Fruit fly (Drosophila melanogaster): ENCODE data around the gene CG4558.
A peak's percentile ranks its signal among the peaks of the same experiment; 100 is the strongest.

CG4558 gene

DNA sequence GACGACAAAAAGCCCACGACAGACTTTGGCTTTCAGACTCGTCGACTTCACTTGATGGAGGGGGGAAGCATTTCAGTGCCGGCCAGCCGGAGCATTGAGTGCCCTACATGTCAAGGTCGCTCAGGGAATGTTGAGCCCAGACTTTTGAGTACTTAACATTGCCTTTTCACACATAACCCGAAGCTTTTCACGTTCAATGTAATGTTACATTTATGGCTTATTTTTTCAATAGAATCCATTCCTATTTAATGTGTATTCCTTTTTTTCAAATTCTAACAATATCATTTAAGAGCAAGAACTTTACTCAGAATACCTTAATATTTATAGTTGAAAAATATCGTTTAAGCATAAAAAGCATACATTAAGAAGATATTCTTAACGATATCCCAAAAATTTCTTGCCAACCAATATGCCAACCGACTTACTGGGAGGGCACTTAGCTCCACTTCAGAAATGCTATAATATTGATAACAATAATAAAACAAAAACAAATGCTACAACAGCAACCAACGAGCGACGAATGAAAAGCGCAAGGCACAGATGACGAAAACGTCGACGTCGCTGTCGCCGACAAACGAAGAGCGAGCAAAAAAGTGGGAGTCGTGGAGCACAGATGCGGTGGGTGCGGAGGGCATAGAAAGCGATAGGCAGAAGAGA is 10.3 kb downstream of the CG4558 start (continued):
- no peak for TF ChIP-seq Gsc (GFP tag; IDR thresholded peaks at IDR 0.05)
- TF ChIP-seq nom (GFP tag; optimal IDR thresholded peaks at IDR 0.05), result peak; percentile 44
- TF ChIP-seq crol (GFP tag; IDR thresholded peaks at IDR 0.05), result peak; percentile 97
- TF ChIP-seq CG4854 (GFP tag; optimal IDR thresholded peaks at IDR 0.05), result peak; percentile 61
- TF ChIP-seq trh (GFP tag; optimal IDR thresholded peaks at IDR 0.05), result no peak
- TF ChIP-seq Ets65A (GFP tag), result peak; percentile 98
- peak; percentile 23 for TF ChIP-seq CG1233 (GFP tag; optimal IDR thresholded peaks at IDR 0.05)
- peak; percentile 71 for TF ChIP-seq emc (GFP tag; optimal IDR thresholded peaks at IDR 0.05)
- TF ChIP-seq H15 (GFP tag; IDR thresholded peaks at IDR 0.05), result peak; percentile 69; the same call in 2 of the 3 replicates
- peak; percentile 69 for TF ChIP-seq Fer3 (tag; optimal IDR thresholded peaks at IDR 0.05)
- TF ChIP-seq dysf (GFP tag; IDR thresholded peaks at IDR 0.05), result peak; percentile 84
- TF ChIP-seq caup (GFP tag; optimal IDR thresholded peaks at IDR 0.05; ENCODE audit: severe bottlenecking), result peak; percentile 73
- peak; percentile 43 for TF ChIP-seq sima (GFP tag; optimal IDR thresholded peaks at IDR 0.05)
- TF ChIP-seq sisA (GFP tag; IDR thresholded peaks at IDR 0.05), result peak; percentile 85
- TF ChIP-seq Doc3 (GFP tag; IDR thresholded peaks at IDR 0.05; ENCODE audit: partially characterized antibody), result no peak
- TF ChIP-seq ci (GFP tag; IDR thresholded peaks at IDR 0.05), result peak; percentile 31; the same call in 1 of the 3 replicates
- TF ChIP-seq CG17361 (GFP tag; IDR thresholded peaks at IDR 0.05), result peak; percentile 96
- TF ChIP-seq NfI (GFP tag; optimal IDR thresholded peaks at IDR 0.05), result no peak
- TF ChIP-seq gfzf (GFP tag; optimal IDR thresholded peaks at IDR 0.05), result no peak
- peak; percentile 56; the same call in 1 of the 2 replicates for TF ChIP-seq ranshi (GFP tag; IDR thresholded peaks at IDR 0.05)
- TF ChIP-seq CG15601 (tag; optimal IDR thresholded peaks at IDR 0.05), result peak; percentile 30
- peak; percentile 7 for TF ChIP-seq Neu2 (GFP tag; optimal IDR thresholded peaks at IDR 0.05; ENCODE audit: borderline replicate concordance)
- TF ChIP-seq eyg (GFP tag; optimal IDR thresholded peaks at IDR 0.05), result no peak
- peak; percentile 74 for TF ChIP-seq Oli (tag; optimal IDR thresholded peaks at IDR 0.05)
- no peak for TF ChIP-seq CG1832 (GFP tag; optimal IDR thresholded peaks at IDR 0.05)
- TF ChIP-seq Hand (GFP tag; optimal IDR thresholded peaks at IDR 0.05), result no peak
- peak; percentile 46; the same call in 1 of the 2 replicates for TF ChIP-seq toy (GFP tag; IDR thresholded peaks at IDR 0.05)
- TF ChIP-seq Six4 (GFP tag; optimal IDR thresholded peaks at IDR 0.05), result peak; percentile 70
- TF ChIP-seq CG42726 (GFP tag; IDR thresholded peaks at IDR 0.05; ENCODE audit: partially characterized antibody), result no peak
- peak; percentile 70 for TF ChIP-seq CG10654 (GFP tag; optimal IDR thresholded peaks at IDR 0.05)
- peak; percentile 93 for TF ChIP-seq Sox100B (GFP tag; optimal IDR thresholded peaks at IDR 0.05)
- peak; percentile 91 for TF ChIP-seq CG4424 (GFP tag; optimal IDR thresholded peaks at IDR 0.05)
- TF ChIP-seq zfh1 (GFP tag; IDR thresholded peaks at IDR 0.05), result peak; percentile 60
- TF ChIP-seq CG30020 (tag; optimal IDR thresholded peaks at IDR 0.05), result peak; percentile 56
- TF ChIP-seq CG8388 (GFP tag; optimal IDR thresholded peaks at IDR 0.05), result peak; percentile 77
- TF ChIP-seq Ptx1 (GFP tag; IDR thresholded peaks at IDR 0.05), result peak; percentile 84
- peak; percentile 33 for TF ChIP-seq Usf (GFP tag; optimal IDR thresholded peaks at IDR 0.05)
- TF ChIP-seq CG17802 (tag; optimal IDR thresholded peaks at IDR 0.05), result no peak
- no peak for TF ChIP-seq CG15479 (GFP tag; optimal IDR thresholded peaks at IDR 0.05)
- no peak for TF ChIP-seq YL-1 (GFP tag; optimal IDR thresholded peaks at IDR 0.05)
- no peak for TF ChIP-seq pb (GFP tag; optimal IDR thresholded peaks at IDR 0.05)
- peak; percentile 64 for TF ChIP-seq CG5180 (GFP tag; optimal IDR thresholded peaks at IDR 0.05)
- TF ChIP-seq Scr (GFP tag; IDR thresholded peaks at IDR 0.05; ENCODE audit: partially characterized antibody), result no peak
- peak; percentile 84 for TF ChIP-seq lab (GFP tag; optimal IDR thresholded peaks at IDR 0.05)
- peak; percentile 25 for TF ChIP-seq lbe (GFP tag; optimal IDR thresholded peaks at IDR 0.05)
- peak; percentile 72 for TF ChIP-seq gem (tag; optimal IDR thresholded peaks at IDR 0.05)
- no peak for TF ChIP-seq wdn (GFP tag; IDR thresholded peaks at IDR 0.05)
- TF ChIP-seq fd64A (GFP tag; optimal IDR thresholded peaks at IDR 0.05), result no peak
- TF ChIP-seq Awh (GFP tag; IDR thresholded peaks at IDR 0.05), result peak; percentile 73

Measured in whole organism, embryonic.